In genomic region chr2L:5403552-5404330, dm6 we compare ENCODE assay signal across 7 fruit fly cellular contexts.
A peak's percentile ranks its signal among the peaks of the same experiment; 100 is the strongest.
TF ChIP-seq lines count a peak whose summit lies in the region.

H15 (plus strand) TSS chr2L:5404280.

- peak; percentile 49 to 54 for TF ChIP-seq CTCF in S2 (optimal IDR thresholded peaks at IDR 0.05; lab: Kevin White, UChicago)
- TF ChIP-seq CTCF in whole organism, embryonic (GFP tag; optimal IDR thresholded peaks at IDR 0.05; lab: Kevin White, UChicago), result no peak

TF ChIP-seq in whole organism, 6 proteins besides CTCF, POLR2A, EP300 and RAD21:
- TF ChIP-seq CG8478 (optimal IDR thresholded peaks at IDR 0.05; lab: Kevin White, UChicago) (peak; percentile 96), psq (optimal IDR thresholded peaks at IDR 0.05; lab: Kevin White, UChicago) (no peak), EcR (GFP tag; optimal IDR thresholded peaks at IDR 0.05; lab: Kevin White, UChicago) (peak in 1 of 2 experiments; percentile 13), usp (GFP tag; optimal IDR thresholded peaks at IDR 0.05; lab: Kevin White, UChicago) (no peak), pan (optimal IDR thresholded peaks at IDR 0.05; lab: Kevin White, UChicago) (no peak), Dll (optimal IDR thresholded peaks at IDR 0.05; lab: Kevin White, UChicago) (peak; percentile 38)

TF ChIP-seq in whole organism, adult, 20 proteins besides CTCF, POLR2A, EP300 and RAD21:
- TF ChIP-seq pad (GFP tag; optimal IDR thresholded peaks at IDR 0.05; lab: Kevin White, UChicago) (peak; percentile 90), CG7045 (GFP tag; optimal IDR thresholded peaks at IDR 0.05; lab: Kevin White, UChicago) (no peak), CG1620 (GFP tag; optimal IDR thresholded peaks at IDR 0.05; lab: Kevin White, UChicago) (no peak), tj (GFP tag; optimal IDR thresholded peaks at IDR 0.05; lab: Kevin White, UChicago) (peak; percentile 16)
TF ChIP-seq in whole organism, adult: peak in this region for 2.

TF ChIP-seq in whole organism, embryonic, 481 proteins besides CTCF, POLR2A, EP300 and RAD21 (continues in another document):
- TF ChIP-seq CG15514 (GFP tag; optimal IDR thresholded peaks at IDR 0.05; lab: Kevin White, UChicago), result no peak
- no peak for TF ChIP-seq CG11723 (GFP tag; optimal IDR thresholded peaks at IDR 0.05; lab: Kevin White, UChicago)
- no peak for TF ChIP-seq hbn (GFP tag; IDR thresholded peaks at IDR 0.05; lab: Robert Waterston, UW; ENCODE audit: partially characterized antibody)
- TF ChIP-seq nerfin-1 (tag; optimal IDR thresholded peaks at IDR 0.05; lab: Kevin White, UChicago), result peak; percentile 100
- TF ChIP-seq CG8089 (GFP tag; optimal IDR thresholded peaks at IDR 0.05; lab: Kevin White, UChicago), result no peak
- TF ChIP-seq CG12299 (tag; optimal IDR thresholded peaks at IDR 0.05; lab: Kevin White, UChicago), result no peak
- TF ChIP-seq Xrp1 (GFP tag; IDR thresholded peaks at IDR 0.05; lab: Robert Waterston, UW), result no peak
- no peak for TF ChIP-seq Sox102F (GFP tag; optimal IDR thresholded peaks at IDR 0.05; lab: Kevin White, UChicago)
- TF ChIP-seq tll (GFP tag; optimal IDR thresholded peaks at IDR 0.05; lab: Kevin White, UChicago), result peak; percentile 79 to 84
- TF ChIP-seq p53 (GFP tag; optimal IDR thresholded peaks at IDR 0.05; lab: Kevin White, UChicago), result no peak
- no peak for TF ChIP-seq Doc2 (GFP tag; IDR thresholded peaks at IDR 0.05; lab: Robert Waterston, UW)
- TF ChIP-seq CG11560 (tag; IDR thresholded peaks at IDR 0.05; lab: Robert Waterston, UW), result no peak
- TF ChIP-seq ato (GFP tag; IDR thresholded peaks at IDR 0.05; lab: Robert Waterston, UW; ENCODE audit: partially characterized antibody), result peak; percentile 70
- TF ChIP-seq ro (GFP tag; IDR thresholded peaks at IDR 0.05; lab: Robert Waterston, UW), result no peak
- TF ChIP-seq CG6683 (GFP tag; optimal IDR thresholded peaks at IDR 0.05; lab: Kevin White, UChicago), result no peak
- TF ChIP-seq vnd (GFP tag; IDR thresholded peaks at IDR 0.05; lab: Robert Waterston, UW; ENCODE audit: partially characterized antibody), result peak; percentile 65; the same call in 2 of the 3 replicates
- no peak for TF ChIP-seq CG15073 (GFP tag; optimal IDR thresholded peaks at IDR 0.05; lab: Kevin White, UChicago)
- no peak for TF ChIP-seq CG9727 (GFP tag; optimal IDR thresholded peaks at IDR 0.05; lab: Kevin White, UChicago)
- no peak for TF ChIP-seq CG34422 (GFP tag; IDR thresholded peaks at IDR 0.05; lab: Robert Waterston, UW)
- TF ChIP-seq CG12236 (GFP tag; optimal IDR thresholded peaks at IDR 0.05; lab: Kevin White, UChicago), result no peak

TF ChIP-seq in whole organism, prepupa, 60 proteins besides CTCF, POLR2A, EP300 and RAD21:
- TF ChIP-seq CG31627 (GFP tag; optimal IDR thresholded peaks at IDR 0.05; lab: Kevin White, UChicago) (no peak), fd85E (GFP tag; optimal IDR thresholded peaks at IDR 0.05; lab: Kevin White, UChicago) (no peak), CG1621 (tag; optimal IDR thresholded peaks at IDR 0.05; lab: Kevin White, UChicago) (peak; percentile 25), Sox102F (GFP tag; optimal IDR thresholded peaks at IDR 0.05; lab: Kevin White, UChicago) (no peak), Ets21C (GFP tag; optimal IDR thresholded peaks at IDR 0.05; lab: Kevin White, UChicago) (no peak), CG8632 (GFP tag; optimal IDR thresholded peaks at IDR 0.05; lab: Kevin White, UChicago) (no peak), CG6854 (GFP tag; optimal IDR thresholded peaks at IDR 0.05; lab: Kevin White, UChicago) (no peak), cyc (GFP tag; optimal IDR thresholded peaks at IDR 0.05; lab: Kevin White, UChicago) (no peak), salr (GFP tag; optimal IDR thresholded peaks at IDR 0.05; lab: Kevin White, UChicago) (peak; percentile 67 to 70), CG15336 (GFP tag; IDR thresholded peaks at IDR 0.05; lab: Robert Waterston, UW) (no peak), svp (GFP tag; lab: Kevin White, UChicago) (no peak), Eip78C (GFP tag; lab: Kevin White, UChicago) (no peak), fkh (GFP tag; optimal IDR thresholded peaks at IDR 0.05; lab: Kevin White, UChicago) (peak; percentile 96), OdsH (GFP tag; optimal IDR thresholded peaks at IDR 0.05; lab: Kevin White, UChicago) (no peak), ss (GFP tag; optimal IDR thresholded peaks at IDR 0.05; lab: Kevin White, UChicago) (no peak), CG11762 (GFP tag; optimal IDR thresholded peaks at IDR 0.05; lab: Kevin White, UChicago; ENCODE audit: insufficient read depth) (no peak), Hr39 (GFP tag; optimal IDR thresholded peaks at IDR 0.05; lab: Kevin White, UChicago) (no peak), dsx (GFP tag; optimal IDR thresholded peaks at IDR 0.05; lab: Kevin White, UChicago; ENCODE audit: poor library complexity, severe bottlenecking) (peak; percentile 8), net (GFP tag; optimal IDR thresholded peaks at IDR 0.05; lab: Kevin White, UChicago) (no peak)

TF ChIP-seq in whole organism, pupa, 21 proteins besides CTCF, POLR2A, EP300 and RAD21:
- TF ChIP-seq CG12605 (GFP tag; IDR thresholded peaks at IDR 0.05; lab: Robert Waterston, UW) (no peak), CG4496 (GFP tag; IDR thresholded peaks at IDR 0.05; lab: Robert Waterston, UW) (no peak), Ets98B (GFP tag; IDR thresholded peaks at IDR 0.05; lab: Robert Waterston, UW) (no peak), gl (tag; optimal IDR thresholded peaks at IDR 0.05; lab: Kevin White, UChicago) (no peak), fd96Ca (GFP tag; IDR thresholded peaks at IDR 0.05; lab: Robert Waterston, UW) (0 out of 3 replicates have a peak, but pooled peaks have one; percentile 21), D1 (tag; optimal IDR thresholded peaks at IDR 0.05; lab: Kevin White, UChicago) (peak; percentile 64)

TF ChIP-seq in whole organism, wandering third instar larva, 38 proteins besides CTCF, POLR2A, EP300 and RAD21:
- TF ChIP-seq Hr78 (GFP tag; optimal IDR thresholded peaks at IDR 0.05; lab: Kevin White, UChicago), result no peak
- peak; percentile 37 for TF ChIP-seq psq (GFP tag; optimal IDR thresholded peaks at IDR 0.05; lab: Kevin White, UChicago)
- TF ChIP-seq GATAd (GFP tag; optimal IDR thresholded peaks at IDR 0.05; lab: Kevin White, UChicago), result no peak
- TF ChIP-seq brk (GFP tag; optimal IDR thresholded peaks at IDR 0.05; lab: Kevin White, UChicago), result peak; percentile 0
- TF ChIP-seq rgr (GFP tag; optimal IDR thresholded peaks at IDR 0.05; lab: Kevin White, UChicago), result peak; percentile 10
- no peak for TF ChIP-seq N (GFP tag; optimal IDR thresholded peaks at IDR 0.05; lab: Kevin White, UChicago)
- TF ChIP-seq HLH106 (tag; optimal IDR thresholded peaks at IDR 0.05; lab: Kevin White, UChicago), result no peak
- TF ChIP-seq fru (GFP tag; optimal IDR thresholded peaks at IDR 0.05; lab: Kevin White, UChicago), result no peak
- peak in 1 of 2 experiments; percentile 39 for TF ChIP-seq dl (GFP tag; optimal IDR thresholded peaks at IDR 0.05; lab: Kevin White, UChicago; ENCODE audit: insufficient read depth in 1 of 2, partially characterized antibody in 2 of 2)
- TF ChIP-seq h (GFP tag; optimal IDR thresholded peaks at IDR 0.05; lab: Kevin White, UChicago), result no peak
- peak; percentile 59 for TF ChIP-seq Vsx2 (GFP tag; optimal IDR thresholded peaks at IDR 0.05; lab: Kevin White, UChicago; ENCODE audit: partially characterized antibody)
